Worm (Caenorhabditis elegans) whole organism, late embryonic: Measurements from ENCODE around the gene Y41C4A.32.

ENCODE experiments used
- F13H6.1 ChIP-seq: sonication (generic microtip); optimal IDR thresholded peaks from 2 replicates; lab custom pipeline; 2016; ENCODE audit warnings: missing genetic modification characterization, missing compliant biosample characterization
- K02D7.2 ChIP-seq: sonication (generic microtip); optimal IDR thresholded peaks from 2 replicates; lab custom pipeline; 2017; ENCODE audit warnings: mild to moderate bottlenecking, missing genetic modification characterization, missing compliant biosample characterization
- K09A11.1 ChIP-seq: sonication (generic microtip); optimal IDR thresholded peaks from 2 replicates; lab custom pipeline; 2017; ENCODE audit warnings: antibody characterized with exemption, mild to moderate bottlenecking, missing genetic modification characterization, missing compliant biosample characterization; ENCODE audit not compliant: insufficient read depth
- T23F11.4 ChIP-seq: fragments of 200-800 bp; sonication (Bioruptor generic); optimal IDR thresholded peaks from 2 replicates; lab custom pipeline; 2018; ENCODE audit warnings: mild to moderate bottlenecking, missing genetic modification characterization, missing compliant biosample characterization
- Y22D7AL.16 ChIP-seq: sonication (generic microtip); optimal IDR thresholded peaks from 2 replicates; lab custom pipeline; 2016; ENCODE audit warnings: missing genetic modification characterization, missing compliant biosample characterization
- ahr-1 ChIP-seq: sonication (generic microtip); optimal IDR thresholded peaks from 2 replicates; lab custom pipeline; 2016; ENCODE audit warnings: missing genetic modification characterization, missing compliant biosample characterization
- ama-1 ChIP-seq: fragments of 150-350 bp; optimal IDR thresholded peaks from 2 replicates; lab custom pipeline; 2014
- ceh-14 ChIP-seq: sonication (generic microtip); optimal IDR thresholded peaks from 2 replicates; lab custom pipeline; 2016; ENCODE audit warnings: missing genotype, missing genetic modification characterization, missing compliant biosample characterization
- ceh-19 ChIP-seq: fragments of 200-800 bp; sonication (Bioruptor generic); optimal IDR thresholded peaks from 2 replicates; lab custom pipeline; 2018; ENCODE audit warnings: mild to moderate bottlenecking, missing genetic modification characterization, missing compliant biosample characterization
- ceh-22 ChIP-seq: sonication (generic microtip); optimal IDR thresholded peaks from 2 replicates; lab custom pipeline; 2017; ENCODE audit warnings: missing biosample characterization, missing genetic modification characterization
- ceh-24 ChIP-seq: sonication (generic microtip); optimal IDR thresholded peaks from 2 replicates; lab custom pipeline; 2016; ENCODE audit warnings: mild to moderate bottlenecking, missing genetic modification characterization, missing compliant biosample characterization
- ceh-31 ChIP-seq: sonication (generic microtip); optimal IDR thresholded peaks from 2 replicates; lab custom pipeline; 2016; ENCODE audit warnings: missing genetic modification characterization, missing compliant biosample characterization
- ceh-34 ChIP-seq: sonication (generic microtip); optimal IDR thresholded peaks from 2 replicates; lab custom pipeline; 2016; ENCODE audit warnings: mild to moderate bottlenecking, missing genetic modification characterization, missing compliant biosample characterization
- ceh-45 ChIP-seq: fragments of 200-800 bp; sonication (Bioruptor generic); IDR thresholded peaks from 2 replicates; pipeline ENCODE4 v1.3.6; 2022; ENCODE audit warnings: missing genetic modification reagents, missing genetic modification characterization, missing compliant biosample characterization
- ceh-48 ChIP-seq: sonication (generic microtip); optimal IDR thresholded peaks from 2 replicates; lab custom pipeline; 2016; ENCODE audit warnings: missing genetic modification characterization, inconsistent platforms, missing compliant biosample characterization
- che-1 ChIP-seq: sonication (generic microtip); optimal IDR thresholded peaks from 2 replicates; lab custom pipeline; 2016; ENCODE audit warnings: mild to moderate bottlenecking, missing genetic modification characterization, missing compliant biosample characterization
- dmd-4 ChIP-seq: sonication (generic microtip); optimal IDR thresholded peaks from 2 replicates; lab custom pipeline; 2016; ENCODE audit warnings: borderline replicate concordance, missing genetic modification characterization, missing compliant biosample characterization
- elt-2 ChIP-seq: sonication (generic microtip); optimal IDR thresholded peaks from 2 replicates; lab custom pipeline; 2016; ENCODE audit warnings: missing genetic modification reagents, missing genetic modification characterization, missing compliant biosample characterization
- eyg-1 ChIP-seq: sonication (generic microtip); optimal IDR thresholded peaks from 2 replicates; lab custom pipeline; 2016; ENCODE audit warnings: missing genotype, missing genetic modification characterization, missing compliant biosample characterization
- fkh-10 ChIP-seq: fragments of 150-350 bp; optimal IDR thresholded peaks from 2 replicates; lab custom pipeline; 2014; ENCODE audit warnings: missing biosample characterization, missing genetic modification reagents, missing genetic modification characterization
- gmeb-2 ChIP-seq: sonication (generic microtip); optimal IDR thresholded peaks from 2 replicates; lab custom pipeline; 2016; ENCODE audit warnings: missing genetic modification characterization, inconsistent platforms, missing compliant biosample characterization
- hlh-13 ChIP-seq: fragments of 200-800 bp; sonication (Bioruptor generic); optimal IDR thresholded peaks from 2 replicates; lab custom pipeline; 2018; ENCODE audit warnings: mild to moderate bottlenecking, missing genetic modification characterization, missing compliant biosample characterization
- hlh-30 ChIP-seq: sonication (generic microtip); optimal IDR thresholded peaks from 2 replicates; lab custom pipeline; 2017; ENCODE audit warnings: antibody characterized with exemption, missing genetic modification characterization, missing compliant biosample characterization; ENCODE audit not compliant: insufficient read depth
- hlh-8 ChIP-seq: sonication (generic microtip); optimal IDR thresholded peaks from 2 replicates; lab custom pipeline; 2016; ENCODE audit warnings: missing genotype, missing genetic modification characterization, missing compliant biosample characterization
- lin-11 ChIP-seq: fragments of 200-800 bp; sonication (Bioruptor generic); optimal IDR thresholded peaks from 2 replicates; lab custom pipeline; 2018; ENCODE audit warnings: mild to moderate bottlenecking, missing genetic modification characterization, missing compliant biosample characterization
- madf-2 ChIP-seq: sonication (generic microtip); optimal IDR thresholded peaks from 2 replicates; lab custom pipeline; 2017; ENCODE audit warnings: missing genetic modification characterization, missing compliant biosample characterization
- mec-3 ChIP-seq: sonication (generic microtip); optimal IDR thresholded peaks from 2 replicates; lab custom pipeline; 2016; ENCODE audit warnings: borderline replicate concordance, missing genetic modification characterization, missing compliant biosample characterization
- nhr-11 ChIP-seq: fragments of 150-350 bp; optimal IDR thresholded peaks from 2 replicates; lab custom pipeline; 2014; ENCODE audit warnings: missing biosample characterization, missing genetic modification characterization
- nhr-232 ChIP-seq: sonication (generic microtip); optimal IDR thresholded peaks from 2 replicates; lab custom pipeline; 2016; ENCODE audit warnings: missing genetic modification characterization, missing compliant biosample characterization
- pag-3 ChIP-seq: sonication (generic microtip); optimal IDR thresholded peaks from 2 replicates; lab custom pipeline; 2016; ENCODE audit warnings: missing compliant biosample characterization, missing genetic modification characterization, borderline replicate concordance
- pat-9 ChIP-seq: fragments of 200-800 bp; sonication (Bioruptor generic); optimal IDR thresholded peaks from 2 replicates; lab custom pipeline; 2018; ENCODE audit warnings: mild to moderate bottlenecking, missing genetic modification characterization, moderate library complexity, missing compliant biosample characterization
- pha-4 ChIP-seq: fragments of 150-350 bp; optimal IDR thresholded peaks from 2 replicates; lab custom pipeline; 2018; ENCODE audit warnings: missing biosample characterization, missing genetic modification reagents, missing genetic modification characterization
- pqm-1 ChIP-seq: sonication (generic microtip); optimal IDR thresholded peaks from 2 replicates; lab custom pipeline; 2016; ENCODE audit warnings: missing genetic modification characterization, missing compliant biosample characterization
- pros-1 ChIP-seq: fragments of 150-350 bp; optimal IDR thresholded peaks from 2 replicates; lab custom pipeline; 2014; ENCODE audit warnings: missing biosample characterization, missing genetic modification reagents, missing genetic modification characterization
- sox-2 ChIP-seq: fragments of 200-800 bp; sonication (Bioruptor generic); IDR thresholded peaks from 2 replicates; pipeline ENCODE4 v1.3.6; 2022; ENCODE audit warnings: missing genetic modification reagents, missing genetic modification characterization, missing compliant biosample characterization
- sox-4 ChIP-seq: sonication (generic microtip); optimal IDR thresholded peaks from 2 replicates; lab custom pipeline; 2017; ENCODE audit warnings: mild to moderate bottlenecking, missing genetic modification characterization, inconsistent platforms, missing compliant biosample characterization
- tbx-2 ChIP-seq: sonication (generic microtip); optimal IDR thresholded peaks from 2 replicates; lab custom pipeline; 2016; ENCODE audit warnings: missing genetic modification characterization, missing compliant biosample characterization
- tbx-7 ChIP-seq: sonication (generic microtip); optimal IDR thresholded peaks from 2 replicates; lab custom pipeline; 2016; ENCODE audit warnings: missing genotype, missing genetic modification characterization, missing compliant biosample characterization
- ttx-3 ChIP-seq: sonication (generic microtip); optimal IDR thresholded peaks from 2 replicates; lab custom pipeline; 2016; ENCODE audit warnings: missing genetic modification reagents, missing genetic modification characterization, missing compliant biosample characterization
- unc-42 ChIP-seq: sonication (generic microtip); optimal IDR thresholded peaks from 2 replicates; lab custom pipeline; 2016; ENCODE audit warnings: missing genotype, missing genetic modification characterization, missing compliant biosample characterization
- unc-86 ChIP-seq: sonication (generic microtip); optimal IDR thresholded peaks from 2 replicates; lab custom pipeline; 2016; ENCODE audit warnings: missing genetic modification characterization, missing compliant biosample characterization

Gene Y41C4A.32

DNA sequence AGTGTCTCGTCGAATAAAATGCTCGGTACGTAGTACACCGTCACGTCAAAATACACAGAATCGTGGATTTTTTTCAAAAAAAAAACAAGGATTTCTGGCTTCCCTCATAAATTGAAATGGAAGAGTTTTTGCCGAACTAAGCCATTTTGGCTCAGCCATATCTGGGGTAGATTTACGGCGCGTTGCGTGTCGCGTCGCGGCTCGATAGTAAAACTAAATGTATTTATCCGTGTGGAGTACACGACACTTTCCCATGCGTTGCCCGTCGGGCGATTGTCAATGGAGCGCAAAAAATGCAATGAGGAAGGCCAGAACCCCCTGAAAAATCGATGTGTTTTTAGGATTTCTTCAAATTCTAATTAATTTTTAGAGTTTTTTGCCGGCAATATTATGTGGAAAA is 28.7 kb downstream of the Y41C4A.32 start:
- TF ChIP-seq unc-86 (tag; lab: Kevin White, UChicago) (no peak), lin-11 (tag; lab: Kevin White, UChicago) (no peak), pros-1 (tag; lab: Kevin White, UChicago) (no peak), ceh-45 (GFP tag; lab: Robert Waterston, UW) (no peak), ceh-19 (GFP tag; lab: Kevin White, UChicago) (no peak), hlh-30 (tag; lab: Kevin White, UChicago) (no peak), T23F11.4 (GFP tag; lab: Kevin White, UChicago) (no peak), unc-42 (no peak), ama-1 (lab: Kevin White, UChicago) (no peak), nhr-232 (tag; lab: Kevin White, UChicago) (no peak), nhr-11 (no peak)
- TF ChIP-seq, all 69 proteins: peak for 0

- TF ChIP-seq unc-86 (tag; lab: Kevin White, UChicago) (no peak), eyg-1 (no peak), ama-1 (lab: Kevin White, UChicago) (no peak), K02D7.2 (tag; lab: Kevin White, UChicago) (no peak), dmd-4 (tag; lab: Kevin White, UChicago) (no peak), pat-9 (tag; lab: Kevin White, UChicago) (no peak), ceh-14 (tag; lab: Kevin White, UChicago) (no peak), hlh-30 (tag; lab: Kevin White, UChicago) (no peak), elt-2 (no peak), pag-3 (tag; lab: Kevin White, UChicago) (no peak), K09A11.1 (tag; lab: Kevin White, UChicago) (no peak), pha-4 (tag; lab: Kevin White, UChicago) (no peak), hlh-8 (tag; lab: Kevin White, UChicago) (no peak), tbx-2 (no peak), ceh-24 (tag; lab: Kevin White, UChicago) (no peak), pqm-1 (no peak), unc-42 (no peak), madf-2 (tag; lab: Kevin White, UChicago) (no peak), gmeb-2 (no peak)
These were observed 29.3 kb downstream of the Y41C4A.32 start for ce11 chrIII:11750817-11751216.

- no peak for TF ChIP-seq fkh-10 (GFP tag; lab: Kevin White, UChicago)
- no peak for TF ChIP-seq che-1 (tag; lab: Kevin White, UChicago)
- no peak for TF ChIP-seq hlh-8 (tag; lab: Kevin White, UChicago)
- TF ChIP-seq tbx-7 (tag; lab: Kevin White, UChicago) = no peak
- TF ChIP-seq ceh-48 (tag; lab: Kevin White, UChicago) = no peak
- TF ChIP-seq ceh-22 (tag; lab: Kevin White, UChicago) = no peak
- no peak for TF ChIP-seq Y22D7AL.16 (tag; lab: Kevin White, UChicago)
- TF ChIP-seq sox-2 (GFP tag; lab: Robert Waterston, UW) = no peak
- no peak for TF ChIP-seq nhr-11
- TF ChIP-seq hlh-30 (tag; lab: Kevin White, UChicago) = no peak
- TF ChIP-seq ceh-31 (tag; lab: Kevin White, UChicago) = no peak
These were observed 36.4 kb downstream of the Y41C4A.32 start for ce11 chrIII:11757892-11758291.

ce11 chrIII:11760634-11761033 is 39.1 kb downstream of the Y41C4A.32 start:
- TF ChIP-seq ceh-22 (tag; lab: Kevin White, UChicago) (no peak), elt-2 (no peak), ahr-1 (no peak), sox-4 (tag; lab: Kevin White, UChicago) (no peak), ceh-31 (tag; lab: Kevin White, UChicago) (no peak), mec-3 (tag; lab: Kevin White, UChicago) (no peak), ceh-48 (tag; lab: Kevin White, UChicago) (no peak), tbx-7 (tag; lab: Kevin White, UChicago) (no peak), F13H6.1 (tag; lab: Kevin White, UChicago) (no peak), ttx-3 (tag; lab: Kevin White, UChicago) (no peak), hlh-13 (GFP tag; lab: Kevin White, UChicago) (no peak), pat-9 (tag; lab: Kevin White, UChicago) (no peak), ceh-34 (no peak)
